Worm (Caenorhabditis elegans): ENCODE data around the gene K10B3.1.

Gene K10B3.1

DNA sequence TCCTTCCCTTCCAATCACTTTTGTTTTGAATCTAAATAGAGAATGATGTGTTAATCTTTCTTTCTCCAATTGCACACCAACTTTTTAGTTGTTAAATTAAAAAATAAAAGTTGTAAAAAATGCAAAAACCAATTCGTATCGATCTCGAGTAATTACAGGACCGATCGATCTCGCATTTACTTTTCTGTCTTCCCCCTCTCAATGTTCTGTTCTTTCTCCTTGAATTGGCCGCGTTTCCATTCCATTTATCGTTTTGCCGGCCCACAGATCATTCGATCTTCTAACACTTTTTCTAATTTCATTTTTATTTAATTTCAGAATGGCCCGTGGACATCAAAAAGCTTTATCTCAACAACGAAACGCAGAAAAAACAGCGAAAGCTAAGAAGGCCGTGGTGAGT, at the start of gene K10B3.1:
Gene K10B3.1 (plus strand): TSS at position 301 of the 400 bp plus-strand sequence.
- peak; percentile 10 for TF ChIP-seq nhr-21 (tag; optimal IDR thresholded peaks at IDR 0.05)
- no peak for TF ChIP-seq sem-4 (tag; optimal IDR thresholded peaks at IDR 0.05)

- TF ChIP-seq nhr-129 (tag; optimal IDR thresholded peaks at IDR 0.05) (no peak), aly-2 (tag; optimal IDR thresholded peaks at IDR 0.05) (no peak), fos-1 (tag; optimal IDR thresholded peaks at IDR 0.05) (no peak), unc-62 (GFP tag; optimal IDR thresholded peaks at IDR 0.05) (no peak)
Measured at ce11 chrX:3087245-3087644, 48.0 kb upstream of the K10B3.1 start, which contains the start of gene F52E4.5. F52E4.5 (minus strand) TSS chrX:3087345.

DNA sequence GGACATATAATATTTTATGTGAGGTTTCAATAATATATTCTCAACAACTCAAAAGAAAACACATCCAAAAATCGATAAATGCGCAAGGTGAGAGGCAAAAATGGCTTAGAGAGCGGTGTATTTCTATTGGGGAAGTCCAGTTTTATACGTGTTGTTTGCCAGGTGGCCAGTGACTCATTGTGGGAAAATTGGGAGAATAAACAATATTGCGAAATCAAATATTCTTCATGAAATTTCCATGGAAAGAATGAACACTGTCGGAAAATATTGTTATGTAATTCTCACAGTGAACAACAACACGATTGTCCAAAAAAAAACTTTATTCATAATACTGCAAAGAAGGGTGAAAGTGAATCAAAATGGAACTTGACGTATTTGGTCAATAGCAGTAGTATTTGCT, 47.6 kb upstream of the K10B3.1 start:
- TF ChIP-seq mdl-1 (tag; optimal IDR thresholded peaks at IDR 0.05) = no peak

- TF ChIP-seq Y55F3AM.14 (GFP tag; optimal IDR thresholded peaks at IDR 0.05) = no peak
- no peak for TF ChIP-seq nhr-21 (tag; optimal IDR thresholded peaks at IDR 0.05)
- no peak for TF ChIP-seq skn-1 (tag; optimal IDR thresholded peaks at IDR 0.05)
- TF ChIP-seq egl-27 (tag; optimal IDR thresholded peaks at IDR 0.05) = no peak
- TF ChIP-seq fos-1 (tag; optimal IDR thresholded peaks at IDR 0.05) = no peak
- TF ChIP-seq nhr-10 (tag; optimal IDR thresholded peaks at IDR 0.05) = no peak
- no peak for TF ChIP-seq nhr-237 (tag; optimal IDR thresholded peaks at IDR 0.05)
- no peak for TF ChIP-seq aly-2 (tag; optimal IDR thresholded peaks at IDR 0.05)
- no peak for TF ChIP-seq peb-1 (tag; optimal IDR thresholded peaks at IDR 0.05)
- TF ChIP-seq lin-13 (GFP tag; optimal IDR thresholded peaks at IDR 0.05) = no peak
- no peak for TF ChIP-seq gmeb-1 (tag; optimal IDR thresholded peaks at IDR 0.05)
- no peak for TF ChIP-seq snpc-4 (tag; optimal IDR thresholded peaks at IDR 0.05)
- no peak for TF ChIP-seq lin-11 (tag; optimal IDR thresholded peaks at IDR 0.05)
- no peak for TF ChIP-seq elt-3 (tag; optimal IDR thresholded peaks at IDR 0.05)
- TF ChIP-seq ceh-82 (tag; optimal IDR thresholded peaks at IDR 0.05) = no peak
Measured at ce11 chrX:3089423-3089822, 45.9 kb upstream of the K10B3.1 start, which contains the start of gene pccb-1. pccb-1 (plus strand) TSS chrX:3089549.

DNA sequence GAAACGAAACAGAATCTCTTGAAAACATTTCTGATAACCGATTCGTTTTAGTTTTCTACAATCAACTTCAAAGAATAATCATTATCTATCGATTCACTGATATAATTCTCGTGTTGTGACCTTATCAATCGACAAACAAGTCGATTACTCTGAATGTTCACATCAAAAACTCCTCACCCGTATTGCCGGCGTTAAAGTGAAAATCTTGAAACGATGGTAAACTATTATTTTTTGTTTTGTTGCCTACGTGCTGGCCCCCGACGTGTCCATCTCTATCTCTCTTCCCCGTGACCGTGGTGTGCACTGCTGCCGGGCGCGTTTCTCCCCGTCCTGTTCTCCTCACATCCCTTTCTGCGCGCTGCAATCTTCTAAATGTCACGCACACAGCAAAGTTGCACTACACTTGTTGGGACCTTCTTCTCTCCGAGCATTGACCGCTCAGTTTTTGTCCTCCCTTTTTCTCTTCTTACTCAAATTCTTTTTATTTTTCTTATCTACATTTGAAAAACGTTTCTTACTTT, 45.3 kb upstream of the K10B3.1 start:
- peak; percentile 23 for TF ChIP-seq gmeb-1 (tag; optimal IDR thresholded peaks at IDR 0.05)
- peak; percentile 78 for TF ChIP-seq nhr-129 (tag; optimal IDR thresholded peaks at IDR 0.05)
- no peak for TF ChIP-seq lin-13 (GFP tag; optimal IDR thresholded peaks at IDR 0.05)
- peak; percentile 48 for TF ChIP-seq sma-3 (GFP tag; optimal IDR thresholded peaks at IDR 0.05)
- no peak for TF ChIP-seq skn-1 (tag; optimal IDR thresholded peaks at IDR 0.05)
- peak; percentile 59 for TF ChIP-seq F13H6.1 (tag; optimal IDR thresholded peaks at IDR 0.05)
- TF ChIP-seq C34F6.9 (tag; optimal IDR thresholded peaks at IDR 0.05) = peak; percentile 72
- TF ChIP-seq nhr-25 (tag; optimal IDR thresholded peaks at IDR 0.05) = peak; percentile 34
- peak; percentile 18 for TF ChIP-seq sma-9 (GFP tag; optimal IDR thresholded peaks at IDR 0.05)
- TF ChIP-seq sma-9 (tag; optimal IDR thresholded peaks at IDR 0.05) = no peak
- no peak for TF ChIP-seq unc-62 (GFP tag; optimal IDR thresholded peaks at IDR 0.05)
- TF ChIP-seq mab-5 (tag; optimal IDR thresholded peaks at IDR 0.05) = no peak
- TF ChIP-seq fos-1 (tag; optimal IDR thresholded peaks at IDR 0.05) = peak; percentile 86
- no peak for TF ChIP-seq ceh-82 (tag; optimal IDR thresholded peaks at IDR 0.05)
- TF ChIP-seq ama-1 (optimal IDR thresholded peaks at IDR 0.05) = no peak
- no peak for TF ChIP-seq lin-39 (tag; optimal IDR thresholded peaks at IDR 0.05)
- TF ChIP-seq elt-1 (tag; optimal IDR thresholded peaks at IDR 0.05) = no peak
- no peak for TF ChIP-seq nhr-10 (tag; optimal IDR thresholded peaks at IDR 0.05)
- TF ChIP-seq lin-11 (tag; optimal IDR thresholded peaks at IDR 0.05) = peak; percentile 22
- TF ChIP-seq nhr-77 (tag; optimal IDR thresholded peaks at IDR 0.05) = no peak
- no peak for TF ChIP-seq ceh-16 (tag; optimal IDR thresholded peaks at IDR 0.05)
- TF ChIP-seq blmp-1 (tag; optimal IDR thresholded peaks at IDR 0.05; ENCODE audit: insufficient read depth) = peak; percentile 63
- TF ChIP-seq peb-1 (tag; optimal IDR thresholded peaks at IDR 0.05) = no peak
- peak in 1 of 2 experiments; percentile 56 for TF ChIP-seq lsy-2 (tag; optimal IDR thresholded peaks at IDR 0.05)
- peak; percentile 12 for TF ChIP-seq nhr-21 (tag; optimal IDR thresholded peaks at IDR 0.05)
- no peak for TF ChIP-seq ztf-11 (tag; optimal IDR thresholded peaks at IDR 0.05)
- TF ChIP-seq sem-4 (tag; optimal IDR thresholded peaks at IDR 0.05) = no peak
- no peak for TF ChIP-seq ZK546.5 (tag; optimal IDR thresholded peaks at IDR 0.05)
- peak; percentile 10 for TF ChIP-seq zag-1 (tag; optimal IDR thresholded peaks at IDR 0.05)
- peak; percentile 21 for TF ChIP-seq ztf-4 (tag; optimal IDR thresholded peaks at IDR 0.05)
- TF ChIP-seq egl-27 (tag; optimal IDR thresholded peaks at IDR 0.05) = no peak
- TF ChIP-seq crh-2 (tag; optimal IDR thresholded peaks at IDR 0.05) = peak; percentile 11
- no peak for TF ChIP-seq nhr-23 (tag; optimal IDR thresholded peaks at IDR 0.05)
- TF ChIP-seq dmd-4 (tag; optimal IDR thresholded peaks at IDR 0.05) = no peak
- peak in 1 of 2 experiments; percentile 6 for TF ChIP-seq mdl-1 (tag; optimal IDR thresholded peaks at IDR 0.05)
- no peak for TF ChIP-seq nhr-12 (tag; optimal IDR thresholded peaks at IDR 0.05)
- no peak for TF ChIP-seq unc-55 (GFP tag; optimal IDR thresholded peaks at IDR 0.05)
- TF ChIP-seq mbf-1 (tag; optimal IDR thresholded peaks at IDR 0.05) = no peak
- no peak for TF ChIP-seq nhr-11 (tag; optimal IDR thresholded peaks at IDR 0.05)
- TF ChIP-seq nhr-237 (tag; optimal IDR thresholded peaks at IDR 0.05) = no peak

Measured in whole organism, L2 larva.